Comparison of ENCODE assay signal across 1 fruit fly cellular context in genomic region chr3R:22750534-22750947, dm6.
TF ChIP-seq lines count a peak whose summit lies in the region.

Gene rumi, minus strand, starts transcription at chr3R:22750597.
Gene CG7029, plus strand, starts transcription at chr3R:22750901.
Gene Usp12-46, plus strand, starts transcription at chr3R:22750901.

TF ChIP-seq in whole organism, embryonic, 481 proteins besides CTCF, POLR2A, EP300 and RAD21 (continued from another document):
- TF ChIP-seq CG11456 (GFP tag; IDR thresholded peaks at IDR 0.05; lab: Robert Waterston, UW) (peak; percentile 86), Asciz (GFP tag; optimal IDR thresholded peaks at IDR 0.05; lab: Kevin White, UChicago) (peak; percentile 44), Doc3 (GFP tag; IDR thresholded peaks at IDR 0.05; lab: Robert Waterston, UW; ENCODE audit: partially characterized antibody) (peak; percentile 83), dmrt99B (tag; optimal IDR thresholded peaks at IDR 0.05; lab: Kevin White, UChicago) (no peak), CG4820 (GFP tag; optimal IDR thresholded peaks at IDR 0.05; lab: Kevin White, UChicago) (peak; percentile 79), H2.0 (GFP tag; IDR thresholded peaks at IDR 0.05; lab: Robert Waterston, UW) (peak; percentile 83), Taf1 (GFP tag; IDR thresholded peaks at IDR 0.05; lab: Robert Waterston, UW) (peak; percentile 53; the same call in 1 of the 2 replicates), cwo (GFP tag; optimal IDR thresholded peaks at IDR 0.05; lab: Kevin White, UChicago) (peak; percentile 57), TFAM (GFP tag; optimal IDR thresholded peaks at IDR 0.05; lab: Kevin White, UChicago) (peak; percentile 49), Fer3 (tag; optimal IDR thresholded peaks at IDR 0.05; lab: Kevin White, UChicago) (peak; percentile 84), CG1647 (GFP tag; optimal IDR thresholded peaks at IDR 0.05; lab: Kevin White, UChicago) (peak; percentile 90), CG8281 (tag; optimal IDR thresholded peaks at IDR 0.05; lab: Kevin White, UChicago) (peak; percentile 47), CG8359 (GFP tag; optimal IDR thresholded peaks at IDR 0.05; lab: Kevin White, UChicago; ENCODE audit: borderline replicate concordance) (peak; percentile 32), ap (GFP tag; IDR thresholded peaks at IDR 0.05; lab: Robert Waterston, UW) (peak; percentile 67), Side (GFP tag; optimal IDR thresholded peaks at IDR 0.05; lab: Kevin White, UChicago) (peak; percentile 91), prd (optimal IDR thresholded peaks at IDR 0.05; lab: Kevin White, UChicago) (no peak), prd (GFP tag; IDR thresholded peaks at IDR 0.05; lab: Robert Waterston, UW) (peak; percentile 90), cad (GFP tag; optimal IDR thresholded peaks at IDR 0.05; lab: Kevin White, UChicago) (no peak), twi (tag; optimal IDR thresholded peaks at IDR 0.05; lab: Kevin White, UChicago) (peak; percentile 80), CG32532 (GFP tag; IDR thresholded peaks at IDR 0.05; lab: Robert Waterston, UW) (peak; percentile 89), Atf3 (GFP tag; optimal IDR thresholded peaks at IDR 0.05; lab: Kevin White, UChicago) (peak; percentile 88), pzg (GFP tag; optimal IDR thresholded peaks at IDR 0.05; lab: Kevin White, UChicago) (peak; percentile 90), NC2α (GFP tag; optimal IDR thresholded peaks at IDR 0.05; lab: Kevin White, UChicago) (peak; percentile 71), Camta (GFP tag; optimal IDR thresholded peaks at IDR 0.05; lab: Kevin White, UChicago) (peak; percentile 90), CG1024 (GFP tag; IDR thresholded peaks at IDR 0.05; lab: Robert Waterston, UW) (peak; percentile 73), Hand (GFP tag; optimal IDR thresholded peaks at IDR 0.05; lab: Kevin White, UChicago) (peak; percentile 44), Mrtf (GFP tag; IDR thresholded peaks at IDR 0.05; lab: Robert Waterston, UW) (peak; percentile 69), Bteb2 (GFP tag; optimal IDR thresholded peaks at IDR 0.05; lab: Kevin White, UChicago) (peak; percentile 90), D19A (tag; optimal IDR thresholded peaks at IDR 0.05; lab: Kevin White, UChicago) (no peak), CG10654 (GFP tag; optimal IDR thresholded peaks at IDR 0.05; lab: Kevin White, UChicago) (peak; percentile 87), gce (GFP tag; IDR thresholded peaks at IDR 0.05; lab: Robert Waterston, UW) (peak; percentile 81), exex (tag; optimal IDR thresholded peaks at IDR 0.05; lab: Kevin White, UChicago) (no peak), CG31365 (tag; optimal IDR thresholded peaks at IDR 0.05; lab: Kevin White, UChicago) (peak; percentile 2), so (GFP tag; IDR thresholded peaks at IDR 0.05; lab: Robert Waterston, UW) (peak; percentile 77; the same call in 1 of the 3 replicates), CG17359 (tag; optimal IDR thresholded peaks at IDR 0.05; lab: Kevin White, UChicago) (peak; percentile 84), crp (GFP tag; optimal IDR thresholded peaks at IDR 0.05; lab: Kevin White, UChicago) (peak in 1 of 2 experiments; percentile 60), jigr1 (GFP tag; IDR thresholded peaks at IDR 0.05; lab: Robert Waterston, UW) (peak; percentile 32; the same call in 1 of the 3 replicates), Xrp1 (GFP tag; IDR thresholded peaks at IDR 0.05; lab: Robert Waterston, UW) (peak; percentile 88), lov (optimal IDR thresholded peaks at IDR 0.05; lab: Kevin White, UChicago) (no peak), lov (GFP tag; IDR thresholded peaks at IDR 0.05; lab: Robert Waterston, UW) (peak; percentile 84; the same call in 2 of the 3 replicates), hkb (optimal IDR thresholded peaks at IDR 0.05; lab: Kevin White, UChicago) (no peak), hkb (GFP tag; IDR thresholded peaks at IDR 0.05; lab: Robert Waterston, UW) (peak; percentile 79), HLH3B (GFP tag; IDR thresholded peaks at IDR 0.05; lab: Robert Waterston, UW) (peak; percentile 81), abd-A (tag; optimal IDR thresholded peaks at IDR 0.05; lab: Kevin White, UChicago) (no peak), Dbx (GFP tag; IDR thresholded peaks at IDR 0.05; lab: Robert Waterston, UW) (peak; percentile 87), dmrt11E (tag; optimal IDR thresholded peaks at IDR 0.05; lab: Kevin White, UChicago) (peak; percentile 87), CG18599 (GFP tag; optimal IDR thresholded peaks at IDR 0.05; lab: Kevin White, UChicago) (peak; percentile 83), CG13424 (tag; optimal IDR thresholded peaks at IDR 0.05; lab: Kevin White, UChicago) (peak; percentile 90), zfh1 (GFP tag; IDR thresholded peaks at IDR 0.05; lab: Robert Waterston, UW) (peak; percentile 92)
